Worm (Caenorhabditis elegans): Measurements from ENCODE around the gene idpp-14.

idpp-14 gene

DNA sequence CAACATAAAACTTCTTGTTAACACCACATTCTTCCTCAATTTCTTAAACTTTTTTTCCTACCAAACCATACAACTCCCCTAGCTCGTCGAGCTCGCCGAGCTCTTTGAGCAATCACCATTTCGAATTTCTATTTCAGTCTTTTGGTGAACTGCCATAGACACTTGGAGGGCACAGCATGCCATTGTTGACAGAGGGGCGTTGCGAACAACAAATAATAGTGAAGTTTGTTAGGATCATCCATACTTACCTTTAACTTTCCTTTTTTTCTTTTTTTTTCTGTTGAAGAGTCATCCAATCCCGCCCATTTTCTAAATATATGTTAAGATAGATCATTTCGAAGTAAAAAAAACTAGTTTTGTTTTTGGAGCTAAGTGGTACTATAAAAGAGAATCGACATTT lies at the start of gene idpp-14:
Gene idpp-14 (plus strand): TSS at position 324 of the 400 bp plus-strand sequence.
- TF ChIP-seq T22C8.4 (GFP tag; IDR thresholded peaks at IDR 0.05) (no peak), klf-2 (GFP tag; conservative IDR thresholded peaks at IDR 0.05) (no peak), ztf-29 (GFP tag; IDR thresholded peaks at IDR 0.05) (no peak), flt-1 (GFP tag; IDR thresholded peaks at IDR 0.05) (no peak)

DNA sequence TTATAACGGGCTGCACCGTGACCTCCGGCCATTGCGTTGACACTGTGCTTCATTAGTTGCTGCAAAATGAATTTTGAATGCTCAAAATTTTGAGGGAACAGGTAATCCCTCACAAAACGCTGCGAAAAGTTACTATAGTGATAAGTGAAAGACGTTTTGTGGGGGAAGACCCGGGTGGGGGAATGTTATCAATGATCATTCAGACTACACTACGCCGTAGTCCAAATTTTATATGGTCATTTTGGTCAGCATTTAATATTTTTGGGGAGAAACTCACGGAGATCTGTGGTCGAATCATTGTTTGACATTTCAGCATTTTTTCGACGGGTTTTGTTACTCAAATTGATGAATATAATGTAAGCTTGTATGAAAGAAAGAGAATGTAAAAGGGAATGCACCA lies 43.0 kb upstream of the idpp-14 start:
- TF ChIP-seq flt-1 (GFP tag; IDR thresholded peaks at IDR 0.05) (no peak), ztf-29 (GFP tag; IDR thresholded peaks at IDR 0.05) (no peak), tab-1 (GFP tag; IDR thresholded peaks at IDR 0.05) (no peak), cog-1 (tag; optimal IDR thresholded peaks at IDR 0.05) (no peak), T22C8.4 (GFP tag; IDR thresholded peaks at IDR 0.05) (no peak), med-1 (GFP tag; optimal IDR thresholded peaks at IDR 0.05; ENCODE audit: insufficient read depth) (no peak), ztf-23 (GFP tag; IDR thresholded peaks at IDR 0.05) (no peak), klf-2 (GFP tag; conservative IDR thresholded peaks at IDR 0.05) (no peak), ref-1 (GFP tag; conservative IDR thresholded peaks at IDR 0.05) (no peak)

DNA sequence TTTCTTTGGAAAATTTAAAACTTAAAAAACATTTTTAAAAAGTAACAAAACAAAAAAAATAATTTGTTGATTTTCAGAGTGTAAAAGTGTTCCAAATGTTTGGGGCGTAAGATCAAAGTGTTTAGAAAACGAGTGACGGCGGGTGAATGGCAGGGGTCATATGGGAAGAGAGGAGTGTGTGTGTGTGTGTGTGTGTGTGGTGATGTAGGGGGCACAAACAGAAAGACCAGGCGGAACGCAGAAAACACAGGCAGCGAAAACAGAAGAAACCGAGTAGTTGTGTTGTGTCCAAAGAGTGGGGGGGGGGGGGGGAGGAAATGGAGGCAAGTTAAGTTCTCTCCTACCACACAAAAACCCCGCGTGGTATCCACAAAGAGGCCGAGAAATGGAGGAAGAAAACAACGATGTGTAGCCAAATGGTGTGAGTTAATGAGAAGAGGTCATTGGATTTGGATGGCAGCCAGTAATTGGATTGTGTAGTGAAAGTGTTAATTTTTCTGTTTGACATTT lies 41.9 kb upstream of the idpp-14 start, which contains the start of gene B0395.3:
Gene B0395.3 (minus strand): TSS at position 51 of the 510 bp plus-strand sequence.
- peak; percentile 65; the same call in 1 of the 2 replicates for TF ChIP-seq ztf-23 (GFP tag; IDR thresholded peaks at IDR 0.05)
- no peak for TF ChIP-seq ref-1 (GFP tag; conservative IDR thresholded peaks at IDR 0.05)

DNA sequence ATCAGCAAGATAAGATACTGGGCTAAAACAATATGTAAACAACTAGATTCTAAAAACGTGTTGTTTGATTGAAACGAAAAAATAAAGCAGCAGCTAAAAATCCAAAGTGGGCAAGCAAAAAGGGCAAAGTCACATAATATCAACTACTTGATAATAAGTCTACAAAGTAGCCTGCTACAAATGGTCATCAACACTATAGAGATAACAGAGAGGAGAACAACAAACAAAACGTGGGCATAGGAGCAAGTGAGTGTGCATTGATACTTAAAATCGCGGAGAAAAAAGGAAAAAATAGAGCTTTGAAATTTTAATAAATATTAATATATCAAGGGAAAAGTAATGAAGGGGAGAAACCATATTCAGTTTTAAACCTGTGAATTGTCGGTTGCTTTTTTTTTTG lies 40.3 kb upstream of the idpp-14 start:
- TF ChIP-seq ztf-29 (GFP tag; IDR thresholded peaks at IDR 0.05) (no peak), tab-1 (GFP tag; IDR thresholded peaks at IDR 0.05) (no peak)

DNA sequence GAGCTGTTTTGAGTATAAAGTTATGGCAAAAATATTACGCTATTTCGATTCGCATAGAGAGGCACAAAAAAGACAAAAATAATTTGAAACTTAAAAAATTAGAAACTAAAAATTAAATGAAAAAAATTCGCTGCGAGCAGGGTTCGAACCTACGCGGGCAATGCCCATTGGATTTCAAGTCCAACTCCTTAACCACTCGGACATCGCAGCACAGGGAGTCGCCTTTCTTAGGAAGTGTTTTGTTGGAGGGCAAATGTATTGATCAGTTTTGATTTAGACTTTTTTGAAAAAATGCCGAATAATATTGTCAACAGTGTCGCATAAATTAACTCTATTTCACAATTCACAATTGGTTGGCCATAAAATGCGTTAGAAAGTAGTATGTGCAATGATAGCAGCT lies 39.7 kb upstream of the idpp-14 start:
- TF ChIP-seq flt-1 (GFP tag; IDR thresholded peaks at IDR 0.05) (no peak), T22C8.4 (GFP tag; IDR thresholded peaks at IDR 0.05) (no peak), ref-1 (GFP tag; conservative IDR thresholded peaks at IDR 0.05) (no peak), klf-2 (GFP tag; conservative IDR thresholded peaks at IDR 0.05) (no peak), ztf-29 (GFP tag; IDR thresholded peaks at IDR 0.05) (no peak), ztf-23 (GFP tag; IDR thresholded peaks at IDR 0.05) (no peak), cog-1 (tag; optimal IDR thresholded peaks at IDR 0.05) (no peak), med-1 (GFP tag; optimal IDR thresholded peaks at IDR 0.05; ENCODE audit: insufficient read depth) (no peak), tab-1 (GFP tag; IDR thresholded peaks at IDR 0.05) (no peak)

DNA sequence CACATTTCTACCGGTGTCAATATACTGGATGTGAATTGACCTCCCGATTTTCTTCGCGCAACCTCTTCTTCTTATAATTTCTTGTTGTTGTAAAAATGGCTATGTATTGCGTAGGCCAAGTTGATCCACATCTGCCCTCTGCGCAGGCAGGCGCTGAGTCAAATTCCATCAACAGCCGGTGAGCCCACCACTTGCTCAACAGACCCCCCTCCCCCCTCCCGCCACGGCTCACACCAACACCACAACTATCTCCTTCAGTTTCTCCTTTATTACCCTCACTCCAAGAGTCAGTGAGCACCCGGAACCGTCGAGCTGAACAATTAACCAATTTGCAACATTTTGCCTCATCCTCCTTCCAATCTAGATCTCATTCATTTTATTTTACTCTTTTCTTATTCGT lies 37.8 kb upstream of the idpp-14 start:
- TF ChIP-seq cog-1 (tag; optimal IDR thresholded peaks at IDR 0.05) = no peak
- TF ChIP-seq flt-1 (GFP tag; IDR thresholded peaks at IDR 0.05) = no peak
- TF ChIP-seq tab-1 (GFP tag; IDR thresholded peaks at IDR 0.05) = no peak
- no peak for TF ChIP-seq ztf-29 (GFP tag; IDR thresholded peaks at IDR 0.05)
- TF ChIP-seq ztf-23 (GFP tag; IDR thresholded peaks at IDR 0.05) = no peak
- no peak for TF ChIP-seq ref-1 (GFP tag; conservative IDR thresholded peaks at IDR 0.05)
- no peak for TF ChIP-seq med-1 (GFP tag; optimal IDR thresholded peaks at IDR 0.05; ENCODE audit: insufficient read depth)
- no peak for TF ChIP-seq T22C8.4 (GFP tag; IDR thresholded peaks at IDR 0.05)
- TF ChIP-seq klf-2 (GFP tag; conservative IDR thresholded peaks at IDR 0.05) = no peak

DNA sequence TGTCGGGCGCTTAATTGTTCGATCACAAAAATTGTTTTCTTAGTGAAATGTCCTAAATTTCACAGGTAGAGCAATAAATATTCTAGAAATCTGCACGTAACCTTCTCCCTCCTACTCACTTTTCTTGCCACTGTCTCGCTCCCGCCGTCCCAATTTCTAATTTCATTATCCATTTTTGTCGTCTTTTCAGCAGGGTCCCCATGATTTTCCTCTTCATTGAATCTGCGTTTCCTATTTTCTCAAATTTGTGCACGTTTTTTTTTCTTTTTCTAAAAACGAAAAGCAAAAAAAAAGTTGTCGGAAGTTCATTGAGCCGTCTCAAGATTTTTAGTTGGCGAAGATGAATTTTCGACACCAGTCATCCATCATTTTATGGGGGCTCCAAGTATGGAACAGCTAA lies 35.8 kb upstream of the idpp-14 start:
- TF ChIP-seq med-1 (GFP tag; optimal IDR thresholded peaks at IDR 0.05; ENCODE audit: insufficient read depth) (no peak), klf-2 (GFP tag; conservative IDR thresholded peaks at IDR 0.05) (no peak)

DNA sequence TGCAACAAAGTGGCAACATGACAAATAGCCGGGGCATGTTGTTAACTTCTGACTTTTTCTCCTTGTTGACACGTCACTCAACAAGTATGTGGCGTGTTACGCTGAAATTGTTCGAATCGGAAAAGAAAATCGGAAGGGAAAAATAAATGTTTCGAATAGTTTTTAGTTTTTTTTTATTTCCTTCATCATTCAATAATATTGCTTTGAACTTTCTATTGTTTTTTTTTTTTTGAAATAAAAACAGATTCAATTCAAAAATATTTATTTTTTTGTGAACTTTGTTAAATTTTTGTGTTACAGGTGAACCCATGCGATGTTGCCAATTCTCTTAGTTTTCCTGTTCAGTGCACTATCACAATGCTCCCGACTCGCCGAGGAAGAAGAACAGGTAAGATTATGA lies 32.6 kb upstream of the idpp-14 start, which contains the start of gene cpd-2:
Gene cpd-2 (plus strand): TSS at position 301 of the 400 bp plus-strand sequence.
- no peak for TF ChIP-seq ref-1 (GFP tag; conservative IDR thresholded peaks at IDR 0.05)
- no peak for TF ChIP-seq cog-1 (tag; optimal IDR thresholded peaks at IDR 0.05)
- no peak for TF ChIP-seq tab-1 (GFP tag; IDR thresholded peaks at IDR 0.05)
- TF ChIP-seq ztf-23 (GFP tag; IDR thresholded peaks at IDR 0.05) = no peak
- TF ChIP-seq flt-1 (GFP tag; IDR thresholded peaks at IDR 0.05) = no peak
- TF ChIP-seq T22C8.4 (GFP tag; IDR thresholded peaks at IDR 0.05) = no peak
- TF ChIP-seq med-1 (GFP tag; optimal IDR thresholded peaks at IDR 0.05; ENCODE audit: insufficient read depth) = no peak
- no peak for TF ChIP-seq klf-2 (GFP tag; conservative IDR thresholded peaks at IDR 0.05)
- TF ChIP-seq ztf-29 (GFP tag; IDR thresholded peaks at IDR 0.05) = no peak

DNA sequence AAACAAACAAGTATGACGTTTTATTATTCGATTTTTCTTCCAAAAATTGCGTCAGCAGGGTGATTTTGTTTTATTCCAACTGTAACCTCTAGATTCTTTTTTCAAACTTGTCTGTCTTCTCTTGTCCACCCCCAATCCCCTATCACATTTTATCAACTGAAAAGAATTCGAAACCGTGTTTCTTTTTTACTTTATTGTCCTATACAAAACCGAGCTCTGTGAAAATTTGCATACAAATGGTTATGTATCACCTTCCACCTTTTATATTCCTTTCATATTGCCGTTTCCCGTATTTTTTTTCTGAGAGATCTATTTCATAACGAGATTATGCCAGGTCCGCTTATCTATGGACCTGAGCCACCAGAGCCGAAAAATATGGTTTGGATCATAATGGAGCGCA lies 26.9 kb upstream of the idpp-14 start, which contains the start of gene T27A8.7:
Gene T27A8.7 (plus strand): TSS at position 301 of the 400 bp plus-strand sequence.
- no peak for TF ChIP-seq tab-1 (GFP tag; IDR thresholded peaks at IDR 0.05)
- TF ChIP-seq ref-1 (GFP tag; conservative IDR thresholded peaks at IDR 0.05) = no peak
- no peak for TF ChIP-seq flt-1 (GFP tag; IDR thresholded peaks at IDR 0.05)
- no peak for TF ChIP-seq ztf-23 (GFP tag; IDR thresholded peaks at IDR 0.05)
- no peak for TF ChIP-seq ztf-29 (GFP tag; IDR thresholded peaks at IDR 0.05)
- TF ChIP-seq cog-1 (tag; optimal IDR thresholded peaks at IDR 0.05) = no peak
- no peak for TF ChIP-seq klf-2 (GFP tag; conservative IDR thresholded peaks at IDR 0.05)
- TF ChIP-seq med-1 (GFP tag; optimal IDR thresholded peaks at IDR 0.05; ENCODE audit: insufficient read depth) = no peak
- TF ChIP-seq T22C8.4 (GFP tag; IDR thresholded peaks at IDR 0.05) = no peak

DNA sequence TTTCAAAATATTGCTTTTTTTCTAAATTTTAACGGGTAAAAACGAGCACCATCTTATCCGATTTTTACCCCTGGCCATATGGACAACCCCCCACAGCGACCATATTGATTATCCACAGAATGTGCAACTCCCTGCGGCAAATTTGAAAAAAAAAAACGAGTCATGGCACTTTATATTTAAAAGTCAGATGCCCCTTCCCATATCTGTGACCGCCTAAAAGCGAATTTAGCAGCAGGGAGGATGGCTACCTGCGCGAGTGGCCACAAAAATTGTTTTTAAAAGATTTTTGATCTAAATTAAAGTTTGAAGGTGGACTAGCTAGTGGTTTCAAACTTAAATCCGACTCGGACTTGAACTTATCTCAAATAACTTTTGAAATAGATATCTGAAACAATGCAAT lies 25.7 kb upstream of the idpp-14 start:
- no peak for TF ChIP-seq ztf-29 (GFP tag; IDR thresholded peaks at IDR 0.05)
- TF ChIP-seq med-1 (GFP tag; optimal IDR thresholded peaks at IDR 0.05; ENCODE audit: insufficient read depth) = no peak
- TF ChIP-seq tab-1 (GFP tag; IDR thresholded peaks at IDR 0.05) = no peak
- 0 out of 2 replicates have a peak, but pooled peaks have one; percentile 33 for TF ChIP-seq ref-1 (GFP tag; conservative IDR thresholded peaks at IDR 0.05)
- TF ChIP-seq klf-2 (GFP tag; conservative IDR thresholded peaks at IDR 0.05) = peak; percentile 63
- peak; percentile 75 for TF ChIP-seq ztf-23 (GFP tag; IDR thresholded peaks at IDR 0.05)
- peak; percentile 40; the same call in 1 of the 2 replicates for TF ChIP-seq flt-1 (GFP tag; IDR thresholded peaks at IDR 0.05)
- peak; percentile 84 for TF ChIP-seq cog-1 (tag; optimal IDR thresholded peaks at IDR 0.05)
- TF ChIP-seq T22C8.4 (GFP tag; IDR thresholded peaks at IDR 0.05) = peak; percentile 36; the same call in 1 of the 2 replicates

Measured in whole organism, midembryonic.